Worm (Caenorhabditis elegans) whole organism, L1 larva: Measurements from ENCODE around the gene R07B7.12.

ENCODE experiments used
- C16A3.4 ChIP-seq: fragments of 150-350 bp; optimal IDR thresholded peaks from 2 replicates; lab custom pipeline; 2014; ENCODE audit warnings: missing biosample characterization, missing genetic modification characterization
- C34B4.2 ChIP-seq: sonication (generic microtip); optimal IDR thresholded peaks from 2 replicates; lab custom pipeline; 2017; ENCODE audit warnings: mild to moderate bottlenecking, missing genetic modification characterization, missing compliant biosample characterization
- ceh-82 ChIP-seq, 3 experiments: fragments of 150-350 bp in 1 of 3; sonication (generic microtip) in 2 of 3; optimal IDR thresholded peaks; 2 replicates each; lab custom pipeline; 2014 to 2017; ENCODE audit warnings: missing biosample characterization in 3 of 3, missing genetic modification characterization in 3 of 3
- mdl-1 ChIP-seq, 2 experiments: fragments of 150-350 bp; optimal IDR thresholded peaks; 2 replicates each; lab custom pipeline; 2014 to 2017; ENCODE audit warnings: missing biosample characterization in 2 of 2, missing genetic modification characterization in 2 of 2, inconsistent platforms in 1 of 2
- pqm-1 ChIP-seq: sonication (generic microtip); optimal IDR thresholded peaks from 3 replicates; lab custom pipeline; 2017; ENCODE audit warnings: missing biosample characterization, missing genetic modification characterization
- snpc-4 ChIP-seq: fragments of 150-350 bp; optimal IDR thresholded peaks from 2 replicates; lab custom pipeline; 2014; ENCODE audit warnings: missing biosample characterization, missing genetic modification characterization
- sox-4 ChIP-seq: sonication (generic microtip); optimal IDR thresholded peaks from 2 replicates; lab custom pipeline; 2016; ENCODE audit warnings: missing genetic modification characterization, missing compliant biosample characterization
- unc-62 ChIP-seq: fragments of 150-350 bp; optimal IDR thresholded peaks from 2 replicates; lab custom pipeline; 2014; ENCODE audit warnings: missing biosample characterization, missing genetic modification reagents, missing genetic modification characterization

DNA sequence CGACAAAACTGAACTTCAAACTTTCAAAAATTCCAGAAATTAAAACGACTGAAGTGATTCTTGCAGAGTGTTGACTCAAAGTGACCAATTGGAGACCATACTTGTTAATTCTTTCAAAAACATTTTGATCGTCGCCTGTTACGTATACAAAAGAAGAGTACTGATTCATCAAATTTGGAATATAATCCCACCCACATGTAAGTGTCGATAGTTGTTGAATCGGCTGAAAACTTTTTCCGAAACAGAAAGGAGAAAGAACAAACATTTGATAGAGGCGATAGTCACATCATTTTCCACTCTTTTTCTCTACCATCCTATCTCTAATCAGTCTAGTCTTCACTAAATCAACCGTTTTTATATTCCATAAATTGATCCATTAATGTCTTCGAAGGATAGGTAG is 15.0 kb downstream of the R07B7.12 start, which contains the start of gene nhr-153:
- TF ChIP-seq ceh-82 (tag; optimal IDR thresholded peaks at IDR 0.05; lab: Kevin White, UChicago) (no peak), unc-62 (GFP tag; lab: Kevin White, UChicago) (no peak), mdl-1 (tag; optimal IDR thresholded peaks at IDR 0.05; lab: Kevin White, UChicago) (no peak), sox-4 (tag; lab: Kevin White, UChicago) (no peak), pqm-1 (no peak), C16A3.4 (tag; lab: Kevin White, UChicago) (no peak), snpc-4 (tag; lab: Kevin White, UChicago) (no peak), C34B4.2 (no peak)
